Fruit fly (Drosophila melanogaster) whole organism, prepupa: ENCODE results near the gene TwdlJ.

Source experiments
- CG10631 ChIP-seq: fragments of 200-800 bp; sonication (Bioruptor generic); optimal IDR thresholded peaks from 2 replicates; lab custom pipeline; 2016; ENCODE audit warnings: missing biosample characterization, missing genetic modification characterization
- CG10669 ChIP-seq: fragments of 200-800 bp; sonication (Bioruptor generic); optimal IDR thresholded peaks from 3 replicates; lab custom pipeline; 2018; ENCODE audit warnings: missing biosample characterization, mild to moderate bottlenecking, missing genetic modification characterization, moderate library complexity
- CG11294 ChIP-seq: fragments of 200-800 bp; sonication (Bioruptor generic); IDR thresholded peaks from 2 replicates; pipeline ENCODE4 v1.3.6; 2022; ENCODE audit warnings: missing biosample characterization, missing genetic modification characterization
- CG11902 ChIP-seq: fragments of 200-800 bp; sonication (Bioruptor generic); optimal IDR thresholded peaks from 3 replicates; lab custom pipeline; 2016; ENCODE audit warnings: missing biosample characterization, missing genetic modification characterization
- CG15336 ChIP-seq: fragments of 200-800 bp; sonication (Bioruptor generic); IDR thresholded peaks from 2 replicates; pipeline ENCODE4 v1.3.6; 2022; ENCODE audit warnings: missing biosample characterization, missing genetic modification characterization
- CG16779 ChIP-seq: fragments of 200-800 bp; sonication (Bioruptor generic); optimal IDR thresholded peaks from 3 replicates; lab custom pipeline; 2017; ENCODE audit warnings: missing biosample characterization, mild to moderate bottlenecking, missing genetic modification characterization
- CG3032 ChIP-seq: fragments of 200-800 bp; optimal IDR thresholded peaks from 2 replicates; lab custom pipeline; 2019; ENCODE audit warnings: missing biosample characterization, mild to moderate bottlenecking, missing genetic modification characterization, moderate library complexity
- CG34406 ChIP-seq: fragments of 200-800 bp; sonication (Bioruptor generic); optimal IDR thresholded peaks from 3 replicates; lab custom pipeline; 2016; ENCODE audit warnings: missing biosample characterization, missing genetic modification characterization
- CG3919 ChIP-seq: fragments of 200-800 bp; sonication (Bioruptor generic); optimal IDR thresholded peaks from 3 replicates; lab custom pipeline; 2016; ENCODE audit warnings: missing biosample characterization, missing genetic modification characterization
- CG4318 ChIP-seq: fragments of 200-800 bp; sonication (Bioruptor generic); optimal IDR thresholded peaks from 3 replicates; lab custom pipeline; 2017; ENCODE audit warnings: missing biosample characterization, mild to moderate bottlenecking, missing genetic modification characterization
- CG6276 ChIP-seq: fragments of 200-800 bp; sonication (Bioruptor generic); optimal IDR thresholded peaks from 2 replicates; lab custom pipeline; 2017; ENCODE audit warnings: missing biosample characterization, mild to moderate bottlenecking, missing genetic modification characterization
- CG6792 ChIP-seq: fragments of 200-800 bp; sonication (Bioruptor generic); optimal IDR thresholded peaks from 3 replicates; lab custom pipeline; 2016; ENCODE audit warnings: missing biosample characterization, missing genetic modification characterization
- CG7368 ChIP-seq: fragments of 200-800 bp; sonication (Bioruptor generic); optimal IDR thresholded peaks from 3 replicates; lab custom pipeline; 2016; ENCODE audit warnings: missing biosample characterization, missing genetic modification characterization
- CG8319 ChIP-seq: fragments of 200-800 bp; sonication (Bioruptor generic); optimal IDR thresholded peaks from 3 replicates; lab custom pipeline; 2016; ENCODE audit warnings: missing biosample characterization, missing genetic modification characterization
- CG8632 ChIP-seq: fragments of 200-800 bp; sonication (Bioruptor generic); optimal IDR thresholded peaks from 3 replicates; lab custom pipeline; 2016; ENCODE audit warnings: missing biosample characterization, missing genetic modification characterization
- Eip75B ChIP-seq: fragments of 200-800 bp; sonication (Bioruptor generic); optimal IDR thresholded peaks from 3 replicates; lab custom pipeline; 2016; ENCODE audit warnings: missing biosample characterization, missing genetic modification characterization
- Eip78C ChIP-seq: fragments of 200-800 bp; sonication (Bioruptor generic); peaks from one replicate; lab custom pipeline; 2016; ENCODE audit warnings: missing biosample characterization, missing genetic modification characterization
- Ets21C ChIP-seq: fragments of 200-800 bp; sonication (Bioruptor generic); optimal IDR thresholded peaks from 3 replicates; lab custom pipeline; 2016; ENCODE audit warnings: missing biosample characterization, missing genetic modification characterization
- Ets96B ChIP-seq: fragments of 200-800 bp; optimal IDR thresholded peaks from 2 replicates; lab custom pipeline; 2019; ENCODE audit warnings: missing biosample characterization, mild to moderate bottlenecking, missing genetic modification characterization, moderate library complexity
- Hr38 ChIP-seq: sonication (Bioruptor generic); optimal IDR thresholded peaks from 2 replicates; lab custom pipeline; 2016; ENCODE audit warnings: missing biosample characterization, missing genetic modification characterization
- Hr39 ChIP-seq: fragments of 200-800 bp; sonication (Bioruptor generic); optimal IDR thresholded peaks from 2 replicates; lab custom pipeline; 2016; ENCODE audit warnings: missing biosample characterization, missing genetic modification characterization
- Lpt ChIP-seq: fragments of 200-800 bp; sonication (Bioruptor generic); optimal IDR thresholded peaks from 3 replicates; lab custom pipeline; 2016; ENCODE audit warnings: missing biosample characterization, missing genetic modification characterization
- Met ChIP-seq: fragments of 200-800 bp; sonication (Bioruptor generic); optimal IDR thresholded peaks from 3 replicates; lab custom pipeline; 2016; ENCODE audit warnings: missing biosample characterization, missing genetic modification characterization
- OdsH ChIP-seq: fragments of 200-800 bp; sonication (Bioruptor generic); optimal IDR thresholded peaks from 3 replicates; lab custom pipeline; 2016; ENCODE audit warnings: missing biosample characterization, missing genetic modification characterization
- Sox102F ChIP-seq: fragments of 200-800 bp; sonication (Bioruptor generic); optimal IDR thresholded peaks from 2 replicates; lab custom pipeline; 2016; ENCODE audit warnings: missing biosample characterization, mild to moderate bottlenecking, missing genetic modification characterization
- achi ChIP-seq: fragments of 200-800 bp; sonication (Bioruptor generic); optimal IDR thresholded peaks from 3 replicates; lab custom pipeline; 2016; ENCODE audit warnings: missing biosample characterization, missing genetic modification characterization
- cyc ChIP-seq: fragments of 200-800 bp; sonication (Bioruptor generic); optimal IDR thresholded peaks from 3 replicates; lab custom pipeline; 2016; ENCODE audit warnings: missing biosample characterization, missing genetic modification characterization
- dac ChIP-seq: fragments of 200-800 bp; sonication (Bioruptor generic); optimal IDR thresholded peaks from 2 replicates; lab custom pipeline; 2017; ENCODE audit warnings: missing biosample characterization, mild to moderate bottlenecking, missing genetic modification characterization
- dsx ChIP-seq: fragments of 200-800 bp; optimal IDR thresholded peaks from 3 replicates; lab custom pipeline; 2019; ENCODE audit warnings: missing biosample characterization, mild to moderate bottlenecking, missing genetic modification characterization, moderate library complexity; ENCODE audit not compliant: poor library complexity, severe bottlenecking
- eg ChIP-seq: fragments of 200-800 bp; sonication (Bioruptor generic); IDR thresholded peaks from 3 replicates; pipeline ENCODE4 v1.3.6; 2022; ENCODE audit warnings: missing biosample characterization, missing genetic modification characterization
- fd59A ChIP-seq: fragments of 200-800 bp; sonication (Bioruptor generic); optimal IDR thresholded peaks from 2 replicates; lab custom pipeline; 2017; ENCODE audit warnings: missing biosample characterization, mild to moderate bottlenecking, missing genetic modification characterization, missing genetic modification reagents
- fd85E ChIP-seq: fragments of 200-800 bp; sonication (Bioruptor generic); optimal IDR thresholded peaks from 3 replicates; lab custom pipeline; 2016; ENCODE audit warnings: missing biosample characterization, missing genetic modification characterization
- fkh ChIP-seq: fragments of 200-800 bp; sonication (Bioruptor generic); optimal IDR thresholded peaks from 3 replicates; lab custom pipeline; 2017; ENCODE audit warnings: missing biosample characterization, mild to moderate bottlenecking, missing genetic modification characterization, moderate library complexity
- lz ChIP-seq: fragments of 200-800 bp; sonication (Bioruptor generic); optimal IDR thresholded peaks from 3 replicates; lab custom pipeline; 2016; ENCODE audit warnings: missing biosample characterization, missing genetic modification characterization
- pdm3 ChIP-seq: fragments of 200-800 bp; sonication (Bioruptor generic); optimal IDR thresholded peaks from 3 replicates; lab custom pipeline; 2016; ENCODE audit warnings: missing biosample characterization, missing genetic modification characterization
- spab ChIP-seq: fragments of 200-800 bp; sonication (Bioruptor generic); optimal IDR thresholded peaks from 2 replicates; lab custom pipeline; 2017; ENCODE audit warnings: missing biosample characterization, mild to moderate bottlenecking, missing genetic modification characterization, missing genetic modification reagents
- svp ChIP-seq: fragments of 200-800 bp; sonication (Bioruptor generic); peaks from one replicate; lab custom pipeline; 2016; ENCODE audit warnings: missing biosample characterization, missing genetic modification characterization
- topi ChIP-seq: fragments of 200-800 bp; sonication (Bioruptor generic); optimal IDR thresholded peaks from 3 replicates; lab custom pipeline; 2016; ENCODE audit warnings: missing biosample characterization, missing genetic modification characterization

Gene TwdlJ

DNA sequence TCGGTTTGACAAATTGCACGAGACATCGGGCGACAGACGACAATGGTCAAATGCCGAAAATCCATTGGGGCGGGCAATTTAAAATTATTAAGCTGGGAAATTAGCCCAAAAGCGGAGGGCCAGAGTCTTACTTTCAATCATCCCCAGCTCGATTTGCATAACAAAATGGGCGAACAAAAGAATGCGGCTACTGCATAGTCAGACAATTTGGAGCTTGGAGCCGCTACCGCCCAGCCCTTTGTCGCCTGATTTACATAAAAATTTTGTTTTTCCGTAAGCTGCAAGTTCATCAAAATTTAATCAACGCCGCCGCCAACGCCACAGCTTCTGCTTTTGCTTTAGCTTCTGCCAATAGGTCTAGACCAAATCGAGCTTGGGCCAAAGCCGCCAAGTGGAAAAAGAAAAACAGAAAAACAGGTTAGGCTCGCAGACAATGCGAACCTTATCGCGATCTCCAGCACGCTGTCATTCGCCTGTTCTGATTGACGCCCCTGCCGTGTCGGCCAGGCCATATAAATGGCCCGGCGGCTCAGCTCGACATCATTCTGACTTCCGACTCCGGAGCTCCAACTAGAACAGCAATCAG, 1.7 kb downstream of the TwdlJ start, which contains the start of gene TwdlN:
TwdlN (plus strand) TSS at position 536 of the 586 bp plus-strand sequence.
- TF ChIP-seq cyc (GFP tag; lab: Kevin White, UChicago) = no peak
- TF ChIP-seq OdsH (GFP tag; lab: Kevin White, UChicago) = no peak
- TF ChIP-seq CG10669 (GFP tag; lab: Kevin White, UChicago) = no peak
- no peak for TF ChIP-seq Eip78C (GFP tag; lab: Kevin White, UChicago)
- no peak for TF ChIP-seq CG6276
- no peak for TF ChIP-seq Met (GFP tag; lab: Kevin White, UChicago)
- TF ChIP-seq fkh (GFP tag; lab: Kevin White, UChicago) = no peak
- no peak for TF ChIP-seq CG7368 (GFP tag; lab: Kevin White, UChicago)
- TF ChIP-seq CG11294 (GFP tag; lab: Robert Waterston, UW) = no peak
- TF ChIP-seq CG34406 = no peak

DNA sequence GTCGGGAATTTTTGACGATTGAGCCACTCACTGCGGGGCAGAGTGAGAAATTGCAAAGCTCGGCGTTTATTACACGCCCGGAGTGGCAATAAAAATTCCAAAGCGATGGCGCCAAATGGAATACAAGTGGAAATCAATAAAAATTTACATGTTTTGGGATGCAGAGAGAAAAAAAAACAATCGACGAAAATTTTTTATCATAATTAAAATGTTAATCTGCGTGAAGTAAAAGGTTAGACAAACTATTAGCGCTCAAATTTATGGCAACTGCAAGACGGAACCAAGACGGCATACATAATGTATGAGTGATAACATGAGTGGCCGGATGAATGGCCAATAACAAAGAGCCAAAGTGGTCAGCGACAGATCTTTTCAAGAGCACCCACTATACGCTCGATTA, 3.3 kb downstream of the TwdlJ start:
- TF ChIP-seq eg = no peak
- no peak for TF ChIP-seq Met (GFP tag; lab: Kevin White, UChicago)
- TF ChIP-seq, all 60 proteins: peak for 0

DNA sequence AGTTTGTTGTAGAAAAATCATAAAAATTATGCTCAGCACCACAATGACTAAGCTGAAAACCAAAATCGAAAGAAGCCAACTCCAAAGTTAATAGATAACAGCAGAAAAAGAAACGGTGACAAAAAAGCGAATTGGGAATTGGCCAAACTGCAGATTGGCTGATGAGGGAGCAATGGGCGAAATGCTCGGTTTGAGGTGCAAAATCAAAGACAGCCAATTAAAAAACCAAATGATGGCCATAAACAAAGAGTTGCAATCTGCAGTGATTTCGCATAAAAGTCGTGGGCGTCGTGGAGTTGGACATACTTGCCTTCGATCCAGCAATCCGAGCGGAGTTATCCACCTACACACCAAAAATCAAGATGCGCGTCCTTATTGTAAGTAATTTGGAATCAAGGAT, 3.7 kb downstream of the TwdlJ start, which contains the start of gene TwdlH:
TwdlH (plus strand) TSS at position 301 of the 400 bp plus-strand sequence.
- TF ChIP-seq CG8319 (GFP tag; lab: Kevin White, UChicago) (no peak), fd85E (no peak), CG3919 (GFP tag; lab: Kevin White, UChicago) (no peak), Hr39 (GFP tag; lab: Kevin White, UChicago) (no peak), Sox102F (no peak), Eip75B (GFP tag; lab: Kevin White, UChicago) (no peak), CG11294 (GFP tag; lab: Robert Waterston, UW) (no peak), pdm3 (GFP tag; lab: Kevin White, UChicago) (no peak), achi (GFP tag; lab: Kevin White, UChicago) (no peak), CG10669 (GFP tag; lab: Kevin White, UChicago) (no peak), topi (GFP tag; lab: Kevin White, UChicago) (no peak)

DNA sequence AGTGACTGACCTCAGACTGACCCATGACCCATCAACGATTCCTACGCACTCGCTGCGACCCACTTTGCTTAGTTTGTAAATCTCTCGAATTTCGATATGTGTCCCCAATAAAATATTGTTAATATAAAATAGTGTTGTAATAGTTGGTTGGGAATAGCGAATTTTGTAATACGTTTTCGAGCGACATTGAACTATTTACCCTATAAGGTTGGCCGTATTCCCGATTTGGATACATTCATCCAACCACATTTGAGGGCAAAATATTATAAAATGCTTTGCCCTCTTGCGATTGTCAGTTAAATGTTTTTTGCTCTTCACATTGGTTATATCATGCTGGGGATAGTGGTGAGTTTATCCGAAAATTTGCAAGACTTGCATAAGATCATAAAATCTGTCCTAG, 4.9 kb downstream of the TwdlJ start, which contains the start of gene TwdlR:
TwdlR (plus strand) TSS at position 301 of the 400 bp plus-strand sequence.
- TF ChIP-seq Met (GFP tag; lab: Kevin White, UChicago) (no peak), svp (GFP tag; lab: Kevin White, UChicago) (no peak)

- TF ChIP-seq svp (GFP tag; lab: Kevin White, UChicago) = peak; percentile 24
- TF ChIP-seq dsx = no peak
These were observed 6.7 kb downstream of the TwdlJ start, which contains the start of gene TwdlS for dm6 chr3R:26636388-26636787. TSS of gene TwdlS (plus strand) at chr3R:26636688.

DNA sequence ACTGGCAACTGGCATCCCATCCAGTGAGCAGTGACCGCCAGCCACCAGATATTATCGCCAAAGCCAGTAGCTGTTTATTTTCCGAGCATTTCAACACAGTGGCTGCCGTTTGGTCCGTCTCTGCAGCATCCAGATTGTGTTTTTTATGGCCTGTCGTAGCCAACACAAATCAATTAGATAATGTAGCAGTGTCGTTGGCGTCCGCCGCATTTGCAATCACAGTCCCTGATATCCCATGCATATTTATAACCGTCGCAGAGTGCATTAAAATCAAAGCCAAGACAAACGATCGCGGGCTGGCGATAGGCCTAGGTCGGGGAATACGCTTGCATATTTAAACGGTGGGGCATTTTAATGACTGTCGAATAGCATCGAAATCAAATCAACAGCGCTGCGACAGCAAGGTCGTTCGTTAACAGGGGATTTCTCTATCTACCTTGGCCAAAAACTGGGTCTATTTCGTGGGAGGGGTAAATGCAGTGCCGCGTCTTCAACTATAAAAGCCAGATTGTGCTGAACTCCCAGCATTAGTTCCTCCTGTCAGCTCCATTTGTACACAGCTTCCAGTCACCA, 9.9 kb downstream of the TwdlJ start, which contains the start of gene TwdlD:
TwdlD (plus strand) TSS at position 523 of the 573 bp plus-strand sequence.
- TF ChIP-seq CG3032 (no peak), svp (GFP tag; lab: Kevin White, UChicago) (no peak), CG16779 (tag; lab: Kevin White, UChicago) (no peak), Met (GFP tag; lab: Kevin White, UChicago) (no peak)

DNA sequence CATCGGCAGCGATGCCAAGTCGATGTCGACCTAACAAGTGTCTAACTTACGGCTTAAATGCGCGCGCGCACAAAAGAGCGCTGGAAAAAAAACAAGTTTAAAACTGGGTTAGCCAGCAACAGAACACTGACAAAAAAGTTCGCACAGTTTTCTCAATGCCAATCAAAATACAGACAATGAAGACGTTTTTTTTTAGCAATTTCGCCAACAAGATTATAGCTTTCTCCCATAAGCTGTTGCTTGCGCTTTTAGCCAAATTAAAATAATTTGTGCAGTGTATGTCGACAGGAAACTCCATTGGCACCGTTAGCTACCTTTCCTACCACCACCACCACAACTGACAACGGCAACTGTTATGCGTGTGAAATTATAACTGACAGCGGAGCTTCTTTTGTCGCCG, 24.9 kb downstream of the TwdlJ start:
- no peak for TF ChIP-seq Lpt (GFP tag; lab: Kevin White, UChicago)
- no peak for TF ChIP-seq fd59A (GFP tag; lab: Kevin White, UChicago)
- TF ChIP-seq spab (GFP tag; lab: Kevin White, UChicago) = no peak
- peak; percentile 39 for TF ChIP-seq CG10631 (GFP tag; lab: Kevin White, UChicago)
- TF ChIP-seq Ets96B (tag; lab: Kevin White, UChicago) = no peak
- TF ChIP-seq CG11902 (GFP tag; lab: Kevin White, UChicago) = no peak
- peak; percentile 76 for TF ChIP-seq Eip78C (GFP tag; lab: Kevin White, UChicago)
- no peak for TF ChIP-seq CG4318 (GFP tag; lab: Kevin White, UChicago)
- TF ChIP-seq Ets21C (GFP tag; lab: Kevin White, UChicago) = no peak
- no peak for TF ChIP-seq CG34406
- no peak for TF ChIP-seq Met (GFP tag; lab: Kevin White, UChicago)
- TF ChIP-seq CG3032 = no peak
- no peak for TF ChIP-seq topi (GFP tag; lab: Kevin White, UChicago)
- TF ChIP-seq lz (GFP tag; lab: Kevin White, UChicago) = peak; percentile 4
- TF ChIP-seq CG8632 (GFP tag; lab: Kevin White, UChicago) = no peak
- TF ChIP-seq Hr38 (GFP tag; lab: Kevin White, UChicago) = no peak
- TF ChIP-seq dac = peak; percentile 3
- TF ChIP-seq CG15336 (GFP tag; lab: Robert Waterston, UW) = peak; percentile 47
- no peak for TF ChIP-seq CG10669 (GFP tag; lab: Kevin White, UChicago)
- peak; percentile 2 for TF ChIP-seq CG6792 (GFP tag; lab: Kevin White, UChicago)
